Fruit fly (Drosophila melanogaster) whole organism, embryonic: ENCODE measurements around the gene ATP8B.

Experiments
- Abd-B ChIP-seq: fragments of 200-800 bp; sonication (Bioruptor generic); optimal IDR thresholded peaks from 2 replicates; lab custom pipeline; 2018; ENCODE audit warnings: missing biosample characterization, mild to moderate bottlenecking, missing genetic modification characterization, moderate library complexity
- Antp ChIP-seq: fragments of 200-800 bp; sonication (Bioruptor generic); optimal IDR thresholded peaks from 3 replicates; lab custom pipeline; 2016; ENCODE audit warnings: missing biosample characterization, missing genetic modification characterization
- Awh ChIP-seq: fragments of 200-800 bp; sonication (Bioruptor generic); IDR thresholded peaks from 2 replicates; pipeline ENCODE4, ENCODE4 v1.3.6; 2022; ENCODE audit warnings: missing biosample characterization, missing genetic modification characterization
- Blimp-1 ChIP-seq: fragments of 200-800 bp; sonication (Bioruptor generic); optimal IDR thresholded peaks from 3 replicates; lab custom pipeline; 2018; ENCODE audit warnings: missing biosample characterization, missing genetic modification characterization, mild to moderate bottlenecking, moderate library complexity, missing genetic modification reagents
- CG10565 ChIP-seq: fragments of 200-800 bp; sonication (Bioruptor generic); optimal IDR thresholded peaks from 3 replicates; lab custom pipeline; 2016; ENCODE audit warnings: missing biosample characterization, mild to moderate bottlenecking, missing genetic modification characterization
- CG11247 ChIP-seq: fragments of 200-800 bp; sonication (Bioruptor generic); IDR thresholded peaks from 2 replicates; pipeline ENCODE4 v1.3.6; 2022; ENCODE audit warnings: missing biosample characterization, missing genetic modification characterization
- CG15011 ChIP-seq: fragments of 200-800 bp; sonication (Bioruptor generic); optimal IDR thresholded peaks from 3 replicates; lab custom pipeline; 2018; ENCODE audit warnings: missing biosample characterization, mild to moderate bottlenecking, missing genetic modification characterization
- CG2129 ChIP-seq: fragments of 200-800 bp; sonication (Bioruptor generic); IDR thresholded peaks from 2 replicates; pipeline ENCODE4 v1.3.6; 2022; ENCODE audit warnings: missing biosample characterization, missing genetic modification characterization; ENCODE audit not compliant: partially characterized antibody
- CG32772 ChIP-seq: fragments of 200-800 bp; sonication (Bioruptor generic); IDR thresholded peaks from 2 replicates; pipeline ENCODE4 v1.3.6; 2022; ENCODE audit warnings: missing biosample characterization, missing genetic modification characterization
- CG33557 ChIP-seq: fragments of 200-800 bp; sonication (Bioruptor generic); optimal IDR thresholded peaks from 2 replicates; lab custom pipeline; 2019; ENCODE audit warnings: missing biosample characterization, mild to moderate bottlenecking, missing genetic modification characterization, moderate library complexity
- CG34422 ChIP-seq: fragments of 200-800 bp; sonication (Bioruptor generic); IDR thresholded peaks from 3 replicates; pipeline ENCODE4 v1.3.6; 2022; ENCODE audit warnings: missing biosample characterization, missing genetic modification characterization
- CG7745 ChIP-seq: fragments of 200-800 bp; sonication (Bioruptor generic); optimal IDR thresholded peaks from 2 replicates; lab custom pipeline; 2018; ENCODE audit warnings: missing biosample characterization, mild to moderate bottlenecking, missing genetic modification characterization, moderate library complexity
- CG7987 ChIP-seq: fragments of 200-800 bp; sonication (Bioruptor generic); optimal IDR thresholded peaks from 2 replicates; lab custom pipeline; 2018; ENCODE audit warnings: missing biosample characterization, mild to moderate bottlenecking, missing genetic modification characterization, moderate library complexity
- CG9727 ChIP-seq: fragments of 200-800 bp; sonication (Bioruptor generic); optimal IDR thresholded peaks from 3 replicates; lab custom pipeline; 2017; ENCODE audit warnings: missing biosample characterization, mild to moderate bottlenecking, missing genetic modification characterization
- D19A ChIP-seq: fragments of 200-800 bp; optimal IDR thresholded peaks from 3 replicates; lab custom pipeline; 2019; ENCODE audit warnings: missing biosample characterization, mild to moderate bottlenecking, missing genetic modification characterization, moderate library complexity
- Ets65A ChIP-seq: fragments of 200-800 bp; sonication (Bioruptor generic); peaks from one replicate; lab custom pipeline; 2016; ENCODE audit warnings: missing biosample characterization, missing genetic modification characterization
- HHEX ChIP-seq: fragments of 200-800 bp; sonication (Bioruptor generic); optimal IDR thresholded peaks from 3 replicates; lab custom pipeline; 2017; ENCODE audit warnings: missing biosample characterization, mild to moderate bottlenecking, missing genetic modification characterization, missing genetic modification reagents
- Hey ChIP-seq: fragments of 200-800 bp; sonication (Bioruptor generic); optimal IDR thresholded peaks from 3 replicates; lab custom pipeline; 2018; ENCODE audit warnings: missing biosample characterization, mild to moderate bottlenecking, missing genetic modification characterization
- Hr51 ChIP-seq, 2 experiments: fragments of 200-800 bp; sonication (Bioruptor generic); optimal IDR thresholded peaks; 2 replicates in 1 of 2; 3 replicates in 1 of 2; lab custom pipeline; 2016 to 2018; ENCODE audit warnings: missing biosample characterization in 2 of 2, missing genetic modification characterization in 2 of 2, mild to moderate bottlenecking in 1 of 2, moderate library complexity in 1 of 2
- Hr78 ChIP-seq, 2 experiments: fragments of 200-800 bp in 1 of 2; fragments of >200 bp in 1 of 2; sonication (Bioruptor generic) in 1 of 2; optimal IDR thresholded peaks; 2 replicates each; lab custom pipeline; 2017 to 2019; ENCODE audit warnings: missing biosample characterization in 2 of 2, missing genetic modification characterization in 2 of 2, mild to moderate bottlenecking in 1 of 2, moderate library complexity in 1 of 2
- Rfx ChIP-seq: fragments of 200-800 bp; sonication (Bioruptor generic); IDR thresholded peaks from 2 replicates; pipeline ENCODE4 v1.3.6; 2022; ENCODE audit warnings: missing biosample characterization, missing genetic modification characterization
- Scr ChIP-seq: fragments of 200-800 bp; sonication (Bioruptor generic); IDR thresholded peaks from 2 replicates; pipeline ENCODE4 v1.3.6; 2022; ENCODE audit warnings: missing biosample characterization, missing genetic modification characterization; ENCODE audit not compliant: partially characterized antibody
- Sry-β ChIP-seq: fragments of 200-800 bp; sonication (Bioruptor generic); optimal IDR thresholded peaks from 2 replicates; lab custom pipeline; 2018; ENCODE audit warnings: missing biosample characterization, mild to moderate bottlenecking, missing genetic modification characterization, moderate library complexity
- Trl ChIP-seq, 3 experiments: fragments of >200 bp in 2 of 3; fragments of 200-800 bp in 1 of 3; sonication (Bioruptor generic) in 1 of 3; optimal IDR thresholded peaks; 2 replicates in 1 of 3; 3 replicates in 2 of 3; lab custom pipeline; 2016 to 2017; ENCODE audit warnings: missing biosample characterization in 1 of 3, missing genetic modification characterization in 1 of 3
- abd-A ChIP-seq: fragments of 200-800 bp; sonication (Bioruptor generic); optimal IDR thresholded peaks from 3 replicates; lab custom pipeline; 2019; ENCODE audit warnings: missing biosample characterization, mild to moderate bottlenecking, missing genetic modification characterization, moderate library complexity
- ac ChIP-seq: fragments of 200-800 bp; sonication (Bioruptor generic); optimal IDR thresholded peaks from 3 replicates; lab custom pipeline; 2017; ENCODE audit warnings: missing biosample characterization, mild to moderate bottlenecking, missing genetic modification characterization
- al ChIP-seq: fragments of 200-800 bp; sonication (Bioruptor generic); IDR thresholded peaks from 2 replicates; pipeline ENCODE4 v1.3.6; 2022; ENCODE audit warnings: missing biosample characterization, missing genetic modification characterization
- btn ChIP-seq: fragments of 200-800 bp; sonication (Bioruptor generic); optimal IDR thresholded peaks from 2 replicates; lab custom pipeline; 2016; ENCODE audit warnings: missing biosample characterization, missing genetic modification characterization
- eyg ChIP-seq: fragments of 200-800 bp; sonication (Bioruptor generic); optimal IDR thresholded peaks from 3 replicates; lab custom pipeline; 2016; ENCODE audit warnings: missing biosample characterization, missing genetic modification characterization
- gsb-n ChIP-seq: fragments of 200-800 bp; sonication (Bioruptor generic); optimal IDR thresholded peaks from 3 replicates; lab custom pipeline; 2018; ENCODE audit warnings: missing biosample characterization, mild to moderate bottlenecking, missing genetic modification characterization
- hbn ChIP-seq: fragments of 200-800 bp; sonication (Bioruptor generic); IDR thresholded peaks from 2 replicates; pipeline ENCODE4 v1.3.6; 2022; ENCODE audit warnings: missing biosample characterization, missing genetic modification characterization; ENCODE audit not compliant: partially characterized antibody
- hkb ChIP-seq, 2 experiments: fragments of 200-800 bp in 1 of 2; fragments of >200 bp in 1 of 2; sonication (Bioruptor generic) in 1 of 2; IDR thresholded peaks in 1 of 2; optimal IDR thresholded peaks in 1 of 2; 2 replicates each; pipeline versions ENCODE4 v1.3.6 to Lab custom; 2017 to 2022; ENCODE audit warnings: missing biosample characterization in 1 of 2, missing genetic modification characterization in 1 of 2
- pfk ChIP-seq: fragments of 200-800 bp; sonication (Bioruptor generic); optimal IDR thresholded peaks from 2 replicates; lab custom pipeline; 2018; ENCODE audit warnings: missing biosample characterization, mild to moderate bottlenecking, missing genetic modification characterization, moderate library complexity
- sd ChIP-seq: fragments of 200-800 bp; sonication (Bioruptor generic); optimal IDR thresholded peaks from 3 replicates; lab custom pipeline; 2018; ENCODE audit warnings: missing biosample characterization, mild to moderate bottlenecking, missing genetic modification characterization, moderate library complexity
- seq ChIP-seq: fragments of 200-800 bp; sonication (Bioruptor generic); IDR thresholded peaks from 2 replicates; pipeline ENCODE4 v1.3.6; 2022; ENCODE audit warnings: missing biosample characterization, missing genetic modification characterization
- sob ChIP-seq: fragments of 200-800 bp; sonication (Bioruptor generic); IDR thresholded peaks from 2 replicates; pipeline ENCODE4 v1.3.6; 2022; ENCODE audit warnings: missing biosample characterization, missing genetic modification characterization
- stwl ChIP-seq: fragments of 200-800 bp; sonication (Bioruptor generic); optimal IDR thresholded peaks from 3 replicates; lab custom pipeline; 2018; ENCODE audit warnings: missing biosample characterization, mild to moderate bottlenecking, missing genetic modification characterization, moderate library complexity
- tgo ChIP-seq: fragments of 200-800 bp; sonication (Bioruptor generic); IDR thresholded peaks from 3 replicates; pipeline ENCODE4 v1.3.6; 2022; ENCODE audit warnings: missing biosample characterization, missing genetic modification characterization
- tll ChIP-seq, 2 experiments: fragments of 200-800 bp in 1 of 2; fragments of >200 bp in 1 of 2; sonication (Bioruptor generic) in 1 of 2; optimal IDR thresholded peaks; 2 replicates each; lab custom pipeline; 2017 to 2019; ENCODE audit warnings: missing biosample characterization in 2 of 2, missing genetic modification characterization in 2 of 2, mild to moderate bottlenecking in 1 of 2, moderate library complexity in 1 of 2
- vnd ChIP-seq: fragments of 200-800 bp; sonication (Bioruptor generic); IDR thresholded peaks from 3 replicates; pipeline ENCODE4 v1.3.6; 2022; ENCODE audit warnings: missing biosample characterization, missing genetic modification characterization; ENCODE audit not compliant: partially characterized antibody
- vvl ChIP-seq: fragments of 200-800 bp; sonication (Bioruptor generic); IDR thresholded peaks from 2 replicates; pipeline ENCODE4 v1.3.6; 2022; ENCODE audit warnings: missing biosample characterization, missing genetic modification characterization
- zen ChIP-seq: fragments of 200-800 bp; sonication (Bioruptor generic); optimal IDR thresholded peaks from 3 replicates; lab custom pipeline; 2018; ENCODE audit warnings: missing biosample characterization, mild to moderate bottlenecking, missing genetic modification characterization, moderate library complexity

ATP8B gene

dm6 chr3R:12128151-12128970, 37.9 kb upstream of the ATP8B start, which contains the start of gene CG4702 (continued):
- 0 out of 2 replicates have a peak, but pooled peaks have one; percentile 36 for TF ChIP-seq hbn (GFP tag; lab: Robert Waterston, UW)
- TF ChIP-seq seq (GFP tag; lab: Robert Waterston, UW) = no peak
- no peak for TF ChIP-seq CG7987 (GFP tag; lab: Kevin White, UChicago)
- peak in 1 of 2 experiments; percentile 100 for TF ChIP-seq tll (GFP tag; optimal IDR thresholded peaks at IDR 0.05; lab: Kevin White, UChicago)
- TF ChIP-seq al (GFP tag; lab: Robert Waterston, UW) = no peak
- peak; percentile 15 for TF ChIP-seq stwl (tag; lab: Kevin White, UChicago)
- no peak for TF ChIP-seq sob (GFP tag; lab: Robert Waterston, UW)
- no peak for TF ChIP-seq Abd-B (GFP tag; lab: Kevin White, UChicago)
- TF ChIP-seq Scr (GFP tag; lab: Robert Waterston, UW) = peak; percentile 63
- peak; percentile 98 for TF ChIP-seq zen
- no peak for TF ChIP-seq CG32772 (GFP tag; lab: Robert Waterston, UW)
- TF ChIP-seq Sry-β = peak; percentile 91

- no peak for TF ChIP-seq pfk
- TF ChIP-seq HHEX (GFP tag; lab: Kevin White, UChicago) = no peak
- TF ChIP-seq CG7745 (tag; lab: Kevin White, UChicago) = no peak
- TF ChIP-seq CG15011 = no peak
- TF ChIP-seq CG9727 (GFP tag; lab: Kevin White, UChicago) = no peak
- peak; percentile 70 for TF ChIP-seq Blimp-1
- TF ChIP-seq Trl (optimal IDR thresholded peaks at IDR 0.05; lab: Kevin White, UChicago) = no peak
- TF ChIP-seq Trl (GFP tag; optimal IDR thresholded peaks at IDR 0.05; lab: Kevin White, UChicago) = no peak
- no peak for TF ChIP-seq btn (GFP tag; lab: Kevin White, UChicago)
Observed at dm6 chr3R:12125431-12126027, 35.1 kb upstream of the ATP8B start.

- TF ChIP-seq vvl (GFP tag; lab: Robert Waterston, UW) = 0 out of 2 replicates have a peak, but pooled peaks have one; percentile 15
- no peak for TF ChIP-seq Hr51 (GFP tag; optimal IDR thresholded peaks at IDR 0.05; lab: Kevin White, UChicago)
- TF ChIP-seq Hr78 (GFP tag; optimal IDR thresholded peaks at IDR 0.05; lab: Kevin White, UChicago) = no peak
- peak; percentile 68 for TF ChIP-seq abd-A
- peak; percentile 33 for TF ChIP-seq Ets65A (GFP tag; lab: Kevin White, UChicago)
- TF ChIP-seq gsb-n = peak; percentile 30
- peak; percentile 48; the same call in 1 of the 2 replicates for TF ChIP-seq Awh (GFP tag; lab: Robert Waterston, UW)
- TF ChIP-seq sd = peak; percentile 62
Observed at dm6 chr3R:12124843-12125242, 34.4 kb upstream of the ATP8B start.

- TF ChIP-seq Rfx (peak; percentile 98), eyg (GFP tag; lab: Kevin White, UChicago) (peak; percentile 88), D19A (tag; lab: Kevin White, UChicago) (peak; percentile 37), vnd (GFP tag; lab: Robert Waterston, UW) (no peak), CG11247 (peak; percentile 97), Hey (tag; lab: Kevin White, UChicago) (peak; percentile 53), CG34422 (peak; percentile 97), tgo (peak; percentile 93), CG2129 (GFP tag; lab: Robert Waterston, UW) (no peak), Antp (GFP tag; lab: Kevin White, UChicago) (peak; percentile 97), ac (GFP tag; lab: Kevin White, UChicago) (peak; percentile 14), hkb (optimal IDR thresholded peaks at IDR 0.05; lab: Kevin White, UChicago) (no peak), hkb (GFP tag; IDR thresholded peaks at IDR 0.05; lab: Robert Waterston, UW) (peak; percentile 82), CG33557 (peak; percentile 63), CG10565 (GFP tag; lab: Kevin White, UChicago) (peak; percentile 51)
Observed at dm6 chr3R:12121161-12121560, 30.7 kb upstream of the ATP8B start.
